Worm (Caenorhabditis elegans) whole organism, L4 larva: ENCODE measurements around the gene clec-162.

ENCODE experiments used
- D1046.2 ChIP-seq: fragments of 200-800 bp; sonication (Bioruptor generic); IDR thresholded peaks from 2 replicates; pipeline ENCODE4 v1.3.6; 2022; ENCODE audit warnings: missing genetic modification characterization, missing compliant biosample characterization
- F10B5.3 ChIP-seq: sonication (generic microtip); optimal IDR thresholded peaks from 2 replicates; lab custom pipeline; 2016; ENCODE audit warnings: mild to moderate bottlenecking, missing genetic modification characterization, missing compliant biosample characterization
- F26F4.8 ChIP-seq: fragments of 200-800 bp; sonication (Bioruptor generic); conservative IDR thresholded peaks from 2 replicates; pipeline ENCODE4 v1.3.6; 2022; ENCODE audit warnings: missing genetic modification characterization, missing compliant biosample characterization
- F44E2.7 ChIP-seq: fragments of 200-800 bp; sonication (Bioruptor generic); IDR thresholded peaks from 2 replicates; pipeline ENCODE4 v2.1.2; 2022; ENCODE audit warnings: missing genetic modification characterization, missing compliant biosample characterization
- Y5F2A.4 ChIP-seq: fragments of 200-800 bp; sonication (Bioruptor generic); optimal IDR thresholded peaks from 2 replicates; lab custom pipeline; 2018; ENCODE audit warnings: mild to moderate bottlenecking, missing genetic modification characterization, missing compliant biosample characterization
- Y75B8A.6 ChIP-seq: fragments of 200-800 bp; sonication (Bioruptor generic); IDR thresholded peaks from 2 replicates; pipeline ENCODE4 v1.3.6; 2022; ENCODE audit warnings: missing genetic modification reagents, missing genetic modification characterization, missing compliant biosample characterization
- aha-1 ChIP-seq: fragments of 150-350 bp; peaks from one replicate; lab custom pipeline; 2014; ENCODE audit warnings: missing biosample characterization, missing genetic modification characterization
- aly-2 ChIP-seq: sonication (generic microtip); optimal IDR thresholded peaks from 2 replicates; lab custom pipeline; 2018; ENCODE audit warnings: missing biosample characterization, missing genetic modification characterization
- ama-1 ChIP-seq: fragments of 150-350 bp; optimal IDR thresholded peaks from 2 replicates; lab custom pipeline; 2014; ENCODE audit warnings: inconsistent platforms, mixed read lengths
- arid-1 ChIP-seq: fragments of 200-800 bp; sonication (Bioruptor generic); conservative IDR thresholded peaks from 2 replicates; pipeline ENCODE4 v1.3.6; 2022; ENCODE audit warnings: missing genetic modification reagents, missing genetic modification characterization, missing compliant biosample characterization
- ceh-28 ChIP-seq: fragments of 150-350 bp; optimal IDR thresholded peaks from 2 replicates; lab custom pipeline; 2014; ENCODE audit warnings: missing biosample characterization, missing genetic modification reagents, missing genetic modification characterization
- ceh-32 ChIP-seq: sonication (generic microtip); optimal IDR thresholded peaks from 2 replicates; lab custom pipeline; 2016; ENCODE audit warnings: mild to moderate bottlenecking, missing genetic modification characterization, missing compliant biosample characterization; ENCODE audit not compliant: poor library complexity
- ceh-44 ChIP-seq: fragments of 200-800 bp; sonication (Bioruptor generic); IDR thresholded peaks from 2 replicates; pipeline ENCODE4 v1.3.6; 2022; ENCODE audit warnings: missing genetic modification reagents, missing genetic modification characterization, missing compliant biosample characterization
- ceh-62 ChIP-seq: sonication (generic microtip); optimal IDR thresholded peaks from 2 replicates; lab custom pipeline; 2017; ENCODE audit warnings: missing biosample characterization, missing genetic modification characterization
- ces-1 ChIP-seq: fragments of 150-350 bp; sonication (generic microtip); optimal IDR thresholded peaks from 4 replicates; lab custom pipeline; 2014; ENCODE audit warnings: missing biosample characterization, missing genetic modification reagents, missing genetic modification characterization
- cey-2 ChIP-seq: sonication (generic microtip); optimal IDR thresholded peaks from 3 replicates; lab custom pipeline; 2017; ENCODE audit warnings: missing genetic modification characterization, mild to moderate bottlenecking, missing compliant biosample characterization, antibody characterized with exemption, borderline replicate concordance; ENCODE audit not compliant: insufficient read depth
- daf-19 ChIP-seq: fragments of 200-800 bp; sonication (Bioruptor generic); conservative IDR thresholded peaks from 2 replicates; pipeline ENCODE4 v1.3.6; 2022; ENCODE audit warnings: missing genetic modification characterization, missing compliant biosample characterization
- dmd-6 ChIP-seq: fragments of 200-800 bp; sonication (Bioruptor generic); IDR thresholded peaks from 2 replicates; pipeline ENCODE4 v1.3.6; 2022; ENCODE audit warnings: missing genetic modification reagents, missing genetic modification characterization, missing compliant biosample characterization
- dmd-8 ChIP-seq: fragments of 200-800 bp; sonication (Bioruptor generic); IDR thresholded peaks from 2 replicates; pipeline ENCODE4 v1.3.6; 2022; ENCODE audit warnings: missing genetic modification characterization, missing compliant biosample characterization
- dmd-9 ChIP-seq: fragments of 200-800 bp; sonication (Bioruptor generic); IDR thresholded peaks from 2 replicates; pipeline ENCODE4 v1.3.6; 2022; ENCODE audit warnings: missing genetic modification reagents, missing genetic modification characterization, missing compliant biosample characterization
- dve-1 ChIP-seq: sonication (generic microtip); optimal IDR thresholded peaks from 2 replicates; lab custom pipeline; 2017; ENCODE audit warnings: antibody characterized with exemption, mild to moderate bottlenecking, missing genetic modification characterization, missing compliant biosample characterization; ENCODE audit not compliant: insufficient read depth
- egl-27 ChIP-seq: sonication (generic microtip); optimal IDR thresholded peaks from 3 replicates; lab custom pipeline; 2017; ENCODE audit warnings: missing biosample characterization, missing genetic modification reagents, missing genetic modification characterization
- fos-1 ChIP-seq: fragments of 150-350 bp; optimal IDR thresholded peaks from 2 replicates; lab custom pipeline; 2014; ENCODE audit warnings: missing biosample characterization, missing genetic modification characterization
- hlh-30 ChIP-seq: sonication (generic microtip); optimal IDR thresholded peaks from 2 replicates; lab custom pipeline; 2017; ENCODE audit warnings: antibody characterized with exemption, mild to moderate bottlenecking, missing genetic modification characterization, missing compliant biosample characterization; ENCODE audit not compliant: insufficient read depth
- hmg-1.1 ChIP-seq: fragments of 200-800 bp; sonication (Bioruptor generic); IDR thresholded peaks from 2 replicates; pipeline ENCODE4 v1.3.6; 2022; ENCODE audit warnings: missing genetic modification reagents, missing genetic modification characterization, missing compliant biosample characterization
- lim-7 ChIP-seq: fragments of 200-800 bp; sonication (Bioruptor generic); IDR thresholded peaks from 2 replicates; pipeline ENCODE4 v1.3.6; 2022; ENCODE audit warnings: missing genetic modification characterization, missing compliant biosample characterization
- lin-15B ChIP-seq: fragments of 150-350 bp; sonication (generic microtip); optimal IDR thresholded peaks from 3 replicates; lab custom pipeline; 2014; ENCODE audit warnings: missing biosample characterization, missing genetic modification characterization
- lin-29 ChIP-seq: fragments of 200-800 bp; sonication (Bioruptor generic); IDR thresholded peaks from 2 replicates; pipeline ENCODE4 v1.3.6; 2022; ENCODE audit warnings: missing genetic modification reagents, missing genetic modification characterization, missing compliant biosample characterization
- lin-39 ChIP-seq: fragments of 150-350 bp; optimal IDR thresholded peaks from 2 replicates; lab custom pipeline; 2014; ENCODE audit warnings: missing biosample characterization, missing genetic modification reagents, missing genetic modification characterization
- madf-5 ChIP-seq, 2 experiments: fragments of 200-800 bp; sonication (Bioruptor generic); IDR thresholded peaks; 2 replicates each; pipeline ENCODE4 v1.3.6; 2022; ENCODE audit warnings: missing compliant biosample characterization in 2 of 2, missing genetic modification characterization in 2 of 2
- mdl-1 ChIP-seq, 2 experiments: fragments of 150-350 bp in 1 of 2; sonication (generic microtip) in 1 of 2; optimal IDR thresholded peaks; 2 replicates each; lab custom pipeline; 2014 to 2017; ENCODE audit warnings: missing biosample characterization in 2 of 2, missing genetic modification characterization in 2 of 2
- mdt-29 ChIP-seq: fragments of 200-800 bp; sonication (Bioruptor generic); IDR thresholded peaks from 2 replicates; pipeline ENCODE4 v1.3.6; 2022; ENCODE audit warnings: missing genetic modification reagents, missing genetic modification characterization, missing compliant biosample characterization
- mep-1 ChIP-seq: fragments of 150-350 bp; sonication (generic microtip); optimal IDR thresholded peaks from 3 replicates; lab custom pipeline; 2014; ENCODE audit warnings: missing biosample characterization, missing genetic modification characterization
- mxl-2 ChIP-seq: fragments of 200-800 bp; sonication (Bioruptor generic); conservative IDR thresholded peaks from 2 replicates; pipeline ENCODE4 v1.3.6; 2022; ENCODE audit warnings: missing genetic modification reagents, missing genetic modification characterization, missing compliant biosample characterization
- mxl-3 ChIP-seq: fragments of 200-800 bp; sonication (Bioruptor generic); optimal IDR thresholded peaks from 2 replicates; lab custom pipeline; 2018; ENCODE audit warnings: mild to moderate bottlenecking, missing genetic modification characterization, missing compliant biosample characterization
- nhr-10 ChIP-seq: fragments of 150-350 bp; optimal IDR thresholded peaks from 2 replicates; lab custom pipeline; 2014; ENCODE audit warnings: missing biosample characterization, missing genetic modification characterization
- nhr-111 ChIP-seq: fragments of 200-800 bp; sonication (Bioruptor generic); optimal IDR thresholded peaks from 2 replicates; lab custom pipeline; 2018; ENCODE audit warnings: mild to moderate bottlenecking, missing genetic modification characterization, missing compliant biosample characterization
- nhr-25 ChIP-seq: sonication (generic microtip); optimal IDR thresholded peaks from 2 replicates; lab custom pipeline; 2017; ENCODE audit warnings: missing genetic modification characterization, mild to moderate bottlenecking, missing compliant biosample characterization, antibody characterized with exemption, moderate library complexity, borderline replicate concordance; ENCODE audit not compliant: insufficient read depth
- nhr-28 ChIP-seq: fragments of 150-350 bp; optimal IDR thresholded peaks from 2 replicates; lab custom pipeline; 2014; ENCODE audit warnings: missing biosample characterization, missing genetic modification characterization
- nhr-41 ChIP-seq: fragments of 200-800 bp; sonication (Bioruptor generic); IDR thresholded peaks from 2 replicates; pipeline ENCODE4 v1.3.6; 2022; ENCODE audit warnings: missing genetic modification reagents, missing genetic modification characterization, missing compliant biosample characterization
- nhr-42 ChIP-seq: fragments of 200-800 bp; sonication (Bioruptor generic); IDR thresholded peaks from 2 replicates; pipeline ENCODE4 v1.3.6; 2022; ENCODE audit warnings: missing genetic modification characterization, missing compliant biosample characterization
- nhr-77 ChIP-seq: fragments of 150-350 bp; optimal IDR thresholded peaks from 2 replicates; lab custom pipeline; 2014; ENCODE audit warnings: missing biosample characterization, missing genetic modification characterization
- rbr-2 ChIP-seq: sonication (generic microtip); optimal IDR thresholded peaks from 2 replicates; lab custom pipeline; 2016; ENCODE audit warnings: missing genotype, missing genetic modification characterization, missing compliant biosample characterization
- set-16 ChIP-seq: fragments of 200-800 bp; sonication (Bioruptor generic); IDR thresholded peaks from 2 replicates; pipeline ENCODE4 v1.3.6; 2022; ENCODE audit warnings: missing genetic modification reagents, missing genetic modification characterization, missing compliant biosample characterization
- skn-1 ChIP-seq: fragments of 150-350 bp; optimal IDR thresholded peaks from 2 replicates; lab custom pipeline; 2014; ENCODE audit warnings: missing biosample characterization, missing genetic modification characterization
- snpc-1.2 ChIP-seq: fragments of 200-800 bp; sonication (Bioruptor generic); IDR thresholded peaks from 2 replicates; pipeline ENCODE4 v1.3.6; 2022; ENCODE audit warnings: missing genetic modification reagents, missing genetic modification characterization, missing compliant biosample characterization
- spr-1 ChIP-seq: sonication (generic microtip); optimal IDR thresholded peaks from 2 replicates; lab custom pipeline; 2016; ENCODE audit warnings: mild to moderate bottlenecking, missing genetic modification characterization, missing compliant biosample characterization
- tra-1 ChIP-seq: fragments of 200-800 bp; sonication (Bioruptor generic); IDR thresholded peaks from 2 replicates; pipeline ENCODE4 v1.3.6; 2022; ENCODE audit warnings: missing genetic modification reagents, missing genetic modification characterization, missing compliant biosample characterization
- zag-1 ChIP-seq: fragments of 150-350 bp; optimal IDR thresholded peaks from 2 replicates; lab custom pipeline; 2014; ENCODE audit warnings: missing biosample characterization, missing genetic modification characterization
- zfp-2 ChIP-seq: sonication (generic microtip); optimal IDR thresholded peaks from 2 replicates; lab custom pipeline; 2016; ENCODE audit warnings: mild to moderate bottlenecking, missing genetic modification characterization, missing compliant biosample characterization
- zip-11 ChIP-seq: fragments of 200-800 bp; sonication (Bioruptor generic); IDR thresholded peaks from 2 replicates; pipeline ENCODE4 v1.3.6; 2022; ENCODE audit warnings: missing genetic modification characterization, missing compliant biosample characterization
- ztf-11 ChIP-seq: fragments of 150-350 bp; optimal IDR thresholded peaks from 2 replicates; lab custom pipeline; 2014; ENCODE audit warnings: missing biosample characterization, missing genetic modification characterization

clec-162 gene

ce11 chrIII:9717243-9717642 is 7.8 kb downstream of the clec-162 start (continued):
- TF ChIP-seq nhr-42 (GFP tag; lab: Robert Waterston, UW) (peak; percentile 27; the same call in 1 of the 2 replicates), lin-39 (tag; lab: Kevin White, UChicago) (no peak), F26F4.8 (GFP tag; lab: Robert Waterston, UW) (no peak), Y5F2A.4 (GFP tag; lab: Kevin White, UChicago) (no peak), ceh-62 (tag; lab: Kevin White, UChicago) (no peak), ceh-44 (GFP tag; lab: Robert Waterston, UW) (no peak), spr-1 (tag; lab: Kevin White, UChicago) (peak; percentile 16), snpc-1.2 (GFP tag; lab: Robert Waterston, UW) (no peak; the same call in 1 of the 2 replicates), F10B5.3 (tag; lab: Kevin White, UChicago) (peak; percentile 64), mxl-2 (GFP tag; lab: Robert Waterston, UW) (no peak), ceh-32 (tag; lab: Kevin White, UChicago) (no peak), lin-15B (tag; lab: Kevin White, UChicago) (peak; percentile 46), daf-19 (GFP tag; lab: Robert Waterston, UW) (no peak), nhr-25 (tag; lab: Kevin White, UChicago) (peak; percentile 63), mdt-29 (no peak), aly-2 (tag; lab: Kevin White, UChicago) (no peak), zfp-2 (tag; lab: Kevin White, UChicago) (no peak), hmg-1.1 (no peak; the same call in 1 of the 2 replicates), dve-1 (tag; lab: Kevin White, UChicago) (peak; percentile 79), Y75B8A.6 (GFP tag; lab: Robert Waterston, UW) (no peak), fos-1 (tag; lab: Kevin White, UChicago) (no peak), F44E2.7 (no peak), nhr-111 (GFP tag; lab: Kevin White, UChicago) (no peak), rbr-2 (tag; lab: Kevin White, UChicago) (peak; percentile 20), mdl-1 (tag; optimal IDR thresholded peaks at IDR 0.05; lab: Kevin White, UChicago) (no peak), lim-7 (no peak), dmd-8 (GFP tag; lab: Robert Waterston, UW) (no peak), nhr-28 (tag; lab: Kevin White, UChicago) (peak; percentile 40), nhr-10 (tag; lab: Kevin White, UChicago) (no peak), nhr-77 (no peak), zip-11 (no peak), ama-1 (lab: Kevin White, UChicago) (peak; percentile 94), nhr-41 (no peak), ces-1 (no peak), aha-1 (tag; lab: Kevin White, UChicago) (peak; percentile 60), mep-1 (peak; percentile 59), set-16 (GFP tag; lab: Robert Waterston, UW) (no peak), dmd-6 (GFP tag; lab: Robert Waterston, UW) (peak; percentile 63), zag-1 (tag; lab: Kevin White, UChicago) (no peak), mxl-3 (GFP tag; lab: Kevin White, UChicago) (no peak), tra-1 (GFP tag; lab: Robert Waterston, UW) (peak; percentile 28; the same call in 1 of the 2 replicates), lin-29 (GFP tag; lab: Robert Waterston, UW) (no peak), ceh-28 (tag; lab: Kevin White, UChicago) (no peak), egl-27 (no peak), arid-1 (GFP tag; lab: Robert Waterston, UW) (no peak), hlh-30 (peak; percentile 68), D1046.2 (GFP tag; lab: Robert Waterston, UW) (no peak), skn-1 (tag; lab: Kevin White, UChicago) (no peak), madf-5 (GFP tag; IDR thresholded peaks at IDR 0.05; lab: Robert Waterston, UW) (no peak), cey-2 (tag; lab: Kevin White, UChicago) (no peak), dmd-9 (no peak), ztf-11 (no peak)
